Worm (Caenorhabditis elegans) whole organism, L2 larva: ENCODE data around the gene galt-1.

Experiments used
- C34F6.9 ChIP-seq: fragments of 150-350 bp; optimal IDR thresholded peaks from 2 replicates; lab custom pipeline; 2014; ENCODE audit warnings: missing biosample characterization, missing genetic modification characterization
- F13H6.1 ChIP-seq: sonication (generic microtip); optimal IDR thresholded peaks from 2 replicates; lab custom pipeline; 2016; ENCODE audit warnings: missing genetic modification characterization, missing compliant biosample characterization
- Y55F3AM.14 ChIP-seq: fragments of 200-800 bp; sonication (Bioruptor generic); optimal IDR thresholded peaks from 2 replicates; lab custom pipeline; 2018; ENCODE audit warnings: mild to moderate bottlenecking, missing genetic modification characterization, missing compliant biosample characterization
- ZK546.5 ChIP-seq: sonication (generic microtip); optimal IDR thresholded peaks from 2 replicates; lab custom pipeline; 2017; ENCODE audit warnings: missing biosample characterization, missing genetic modification characterization
- alr-1 ChIP-seq: fragments of 150-350 bp; optimal IDR thresholded peaks from 2 replicates; lab custom pipeline; 2014; ENCODE audit warnings: missing biosample characterization, missing genetic modification characterization
- aly-2 ChIP-seq: fragments of 150-350 bp; optimal IDR thresholded peaks from 2 replicates; lab custom pipeline; 2014; ENCODE audit warnings: missing biosample characterization, missing genetic modification characterization
- ama-1 ChIP-seq: fragments of 150-350 bp; optimal IDR thresholded peaks from 2 replicates; lab custom pipeline; 2018; ENCODE audit warnings: inconsistent platforms
- ceh-16 ChIP-seq: fragments of 150-350 bp; optimal IDR thresholded peaks from 2 replicates; lab custom pipeline; 2014; ENCODE audit warnings: missing biosample characterization, missing genetic modification characterization
- ceh-82 ChIP-seq: fragments of 150-350 bp; optimal IDR thresholded peaks from 2 replicates; lab custom pipeline; 2014; ENCODE audit warnings: missing biosample characterization, missing genetic modification characterization
- dmd-4 ChIP-seq: sonication (generic microtip); optimal IDR thresholded peaks from 2 replicates; lab custom pipeline; 2017; ENCODE audit warnings: missing biosample characterization, missing genetic modification characterization
- egl-27 ChIP-seq: sonication (generic microtip); optimal IDR thresholded peaks from 3 replicates; lab custom pipeline; 2017; ENCODE audit warnings: missing biosample characterization, missing genetic modification reagents, missing genetic modification characterization
- elt-1 ChIP-seq: fragments of 150-350 bp; optimal IDR thresholded peaks from 2 replicates; lab custom pipeline; 2014; ENCODE audit warnings: missing biosample characterization, missing genetic modification characterization
- fos-1 ChIP-seq: fragments of 150-350 bp; optimal IDR thresholded peaks from 2 replicates; lab custom pipeline; 2014; ENCODE audit warnings: missing biosample characterization, missing genetic modification characterization
- lin-13 ChIP-seq: fragments of 150-350 bp; optimal IDR thresholded peaks from 2 replicates; lab custom pipeline; 2014; ENCODE audit warnings: missing biosample characterization, missing genetic modification reagents, missing genetic modification characterization
- lin-39 ChIP-seq: fragments of 150-350 bp; optimal IDR thresholded peaks from 2 replicates; lab custom pipeline; 2014; ENCODE audit warnings: missing biosample characterization, missing genetic modification reagents, missing genetic modification characterization
- lsy-2 ChIP-seq, 2 experiments: fragments of 150-350 bp in 1 of 2; sonication (generic microtip) in 1 of 2; optimal IDR thresholded peaks; 2 replicates each; lab custom pipeline; 2014 to 2017; ENCODE audit warnings: missing biosample characterization in 2 of 2, missing genetic modification characterization in 2 of 2
- mab-5 ChIP-seq: fragments of 150-350 bp; optimal IDR thresholded peaks from 2 replicates; lab custom pipeline; 2014; ENCODE audit warnings: missing biosample characterization, missing genetic modification characterization
- mdl-1 ChIP-seq, 2 experiments: fragments of 150-350 bp in 1 of 2; sonication (generic microtip) in 1 of 2; optimal IDR thresholded peaks; 2 replicates each; lab custom pipeline; 2017; ENCODE audit warnings: missing biosample characterization in 2 of 2, missing genetic modification characterization in 2 of 2
- nhr-10 ChIP-seq: sonication (generic microtip); optimal IDR thresholded peaks from 2 replicates; lab custom pipeline; 2017; ENCODE audit warnings: missing biosample characterization, missing genetic modification characterization
- nhr-11 ChIP-seq: fragments of 150-350 bp; optimal IDR thresholded peaks from 2 replicates; lab custom pipeline; 2014; ENCODE audit warnings: missing biosample characterization, missing genetic modification characterization
- nhr-12 ChIP-seq: fragments of 150-350 bp; optimal IDR thresholded peaks from 2 replicates; lab custom pipeline; 2014; ENCODE audit warnings: missing biosample characterization, missing genetic modification characterization
- nhr-21 ChIP-seq: fragments of 150-350 bp; optimal IDR thresholded peaks from 2 replicates; lab custom pipeline; 2014; ENCODE audit warnings: missing biosample characterization, missing genetic modification characterization
- nhr-237 ChIP-seq: fragments of 150-350 bp; optimal IDR thresholded peaks from 2 replicates; lab custom pipeline; 2014; ENCODE audit warnings: missing biosample characterization, missing genetic modification characterization
- nhr-25 ChIP-seq: fragments of 150-350 bp; sonication (generic microtip); optimal IDR thresholded peaks from 3 replicates; lab custom pipeline; 2014; ENCODE audit warnings: missing biosample characterization, missing genetic modification characterization
- nhr-6 ChIP-seq: fragments of 150-350 bp; optimal IDR thresholded peaks from 2 replicates; lab custom pipeline; 2014; ENCODE audit warnings: missing biosample characterization, missing genetic modification characterization
- nhr-77 ChIP-seq: fragments of 150-350 bp; optimal IDR thresholded peaks from 2 replicates; lab custom pipeline; 2014; ENCODE audit warnings: missing biosample characterization, missing genetic modification characterization
- peb-1 ChIP-seq: fragments of 150-350 bp; optimal IDR thresholded peaks from 2 replicates; lab custom pipeline; 2014; ENCODE audit warnings: missing biosample characterization, missing genetic modification characterization
- sem-4 ChIP-seq: fragments of 150-350 bp; optimal IDR thresholded peaks from 2 replicates; lab custom pipeline; 2014; ENCODE audit warnings: missing biosample characterization, missing genetic modification reagents, missing genetic modification characterization
- skn-1 ChIP-seq: sonication (generic microtip); optimal IDR thresholded peaks from 2 replicates; lab custom pipeline; 2017; ENCODE audit warnings: missing biosample characterization, missing genetic modification characterization
- sma-3 ChIP-seq: sonication (generic microtip); optimal IDR thresholded peaks from 2 replicates; lab custom pipeline; 2016; ENCODE audit warnings: missing genetic modification reagents, missing genetic modification characterization, missing compliant biosample characterization
- sma-9 ChIP-seq, 2 experiments: fragments of 150-350 bp in 1 of 2; sonication (generic microtip) in 1 of 2; optimal IDR thresholded peaks; 2 replicates each; lab custom pipeline; 2014 to 2016; ENCODE audit warnings: missing genetic modification characterization in 2 of 2, mild to moderate bottlenecking in 1 of 2, missing biosample characterization in 1 of 2, missing compliant biosample characterization in 1 of 2, missing genetic modification reagents in 1 of 2, moderate library complexity in 1 of 2
- unc-39 ChIP-seq: fragments of 150-350 bp; optimal IDR thresholded peaks from 2 replicates; lab custom pipeline; 2014; ENCODE audit warnings: missing biosample characterization, missing genetic modification characterization
- unc-62 ChIP-seq: fragments of 150-350 bp; optimal IDR thresholded peaks from 2 replicates; lab custom pipeline; 2014; ENCODE audit warnings: missing biosample characterization, missing genetic modification reagents, missing genetic modification characterization
- ztf-4 ChIP-seq: fragments of 150-350 bp; optimal IDR thresholded peaks from 2 replicates; lab custom pipeline; 2014; ENCODE audit warnings: missing biosample characterization, missing genetic modification characterization

galt-1 gene

DNA sequence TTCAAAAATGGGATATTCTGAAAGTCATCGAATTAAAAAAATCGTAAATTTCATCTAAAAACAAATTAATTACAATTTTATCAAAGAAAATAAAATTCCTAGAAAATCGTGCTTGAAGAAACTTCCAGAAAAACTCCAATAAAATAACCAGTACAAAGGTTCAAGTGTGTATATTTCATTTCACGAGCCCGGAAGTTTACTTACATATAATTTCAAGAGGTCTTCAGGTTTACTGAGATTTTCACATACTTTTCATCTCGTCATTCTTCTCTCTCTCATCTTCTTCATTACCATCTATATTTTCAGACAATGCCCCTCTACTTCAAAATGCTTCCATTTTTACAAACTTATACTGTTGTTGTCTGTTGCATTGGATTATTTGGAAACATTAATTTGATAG lies 8.5 kb upstream of the galt-1 start, which contains the start of gene srsx-18:
TSS of gene srsx-18 (plus strand) at position 301 of the 400 bp plus-strand sequence.
- no peak for TF ChIP-seq dmd-4 (tag; lab: Kevin White, UChicago)
- no peak for TF ChIP-seq mdl-1 (tag; optimal IDR thresholded peaks at IDR 0.05; lab: Kevin White, UChicago)
- no peak for TF ChIP-seq ama-1 (lab: Kevin White, UChicago)
- no peak for TF ChIP-seq mab-5 (tag; lab: Kevin White, UChicago)
- no peak for TF ChIP-seq aly-2 (tag; lab: Kevin White, UChicago)
- TF ChIP-seq nhr-12 = no peak
- no peak for TF ChIP-seq C34F6.9 (tag; lab: Kevin White, UChicago)
- TF ChIP-seq fos-1 (tag; lab: Kevin White, UChicago) = no peak
- TF ChIP-seq nhr-77 (tag; lab: Kevin White, UChicago) = no peak
- no peak for TF ChIP-seq nhr-6 (tag; lab: Kevin White, UChicago)
- no peak for TF ChIP-seq nhr-237 (tag; lab: Kevin White, UChicago)
- TF ChIP-seq ceh-16 = no peak
- TF ChIP-seq sma-9 (GFP tag; optimal IDR thresholded peaks at IDR 0.05; lab: Kevin White, UChicago) = no peak
- no peak for TF ChIP-seq sma-9 (tag; optimal IDR thresholded peaks at IDR 0.05; lab: Kevin White, UChicago)
- TF ChIP-seq lin-13 (GFP tag; lab: Kevin White, UChicago) = no peak
- no peak for TF ChIP-seq lsy-2 (tag; optimal IDR thresholded peaks at IDR 0.05; lab: Kevin White, UChicago)
- no peak for TF ChIP-seq ceh-82 (tag; lab: Kevin White, UChicago)
- no peak for TF ChIP-seq ZK546.5 (tag; lab: Kevin White, UChicago)
- TF ChIP-seq nhr-11 (tag; lab: Kevin White, UChicago) = no peak
- TF ChIP-seq nhr-10 = no peak
- no peak for TF ChIP-seq skn-1 (tag; lab: Kevin White, UChicago)

DNA sequence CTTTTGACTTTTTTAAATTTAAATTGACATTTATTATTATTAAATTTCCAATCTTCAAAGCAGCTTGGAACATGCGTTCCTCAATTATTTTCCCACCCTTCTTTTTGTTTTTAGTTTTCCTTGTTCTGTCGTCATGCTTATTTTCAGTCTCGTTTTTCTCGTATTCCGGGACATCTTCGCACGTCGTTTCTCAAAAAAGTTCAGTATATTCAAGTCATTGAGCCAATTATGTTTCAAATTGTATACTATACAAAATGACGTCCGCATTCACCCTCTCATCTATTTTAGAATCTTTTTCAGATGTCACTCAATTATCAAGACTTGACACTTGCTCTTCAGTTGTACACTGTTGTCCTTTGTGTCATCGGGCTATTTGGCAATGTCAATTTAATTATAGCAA lies 3.4 kb upstream of the galt-1 start, which contains the start of gene srsx-17:
TSS of gene srsx-17 (plus strand) at position 301 of the 400 bp plus-strand sequence.
- TF ChIP-seq lin-39 (tag; lab: Kevin White, UChicago) = no peak
- TF ChIP-seq nhr-12 = no peak
- no peak for TF ChIP-seq unc-39 (tag; lab: Kevin White, UChicago)
- TF ChIP-seq, all 48 proteins: peak for 0

DNA sequence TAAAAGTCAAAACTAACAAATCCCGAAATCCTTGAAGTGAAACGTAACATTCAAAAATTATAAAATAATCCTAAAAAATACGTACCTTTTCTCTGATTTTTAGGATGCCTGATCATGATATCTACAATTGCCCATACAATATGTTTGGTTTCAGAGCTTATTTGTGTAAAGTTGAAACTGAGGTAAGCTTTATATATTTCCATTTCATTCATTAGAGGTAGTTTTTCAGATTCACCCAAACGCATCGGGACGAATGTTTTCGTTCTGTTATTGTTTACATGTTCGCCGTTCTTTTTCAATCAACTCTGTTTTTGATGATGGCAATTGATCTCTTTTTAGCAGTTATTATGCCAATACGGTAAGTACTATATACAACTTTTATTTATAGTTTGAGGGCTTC lies 2.7 kb upstream of the galt-1 start:
- TF ChIP-seq elt-1 (no peak), lsy-2 (tag; optimal IDR thresholded peaks at IDR 0.05; lab: Kevin White, UChicago) (no peak), nhr-12 (no peak), nhr-237 (tag; lab: Kevin White, UChicago) (no peak), nhr-21 (tag; lab: Kevin White, UChicago) (no peak), F13H6.1 (no peak), egl-27 (tag; lab: Kevin White, UChicago) (no peak), sma-9 (GFP tag; optimal IDR thresholded peaks at IDR 0.05; lab: Kevin White, UChicago) (no peak), sma-9 (tag; optimal IDR thresholded peaks at IDR 0.05; lab: Kevin White, UChicago) (no peak), sma-3 (GFP tag; lab: Kevin White, UChicago) (no peak), ceh-16 (no peak), nhr-11 (tag; lab: Kevin White, UChicago) (no peak), nhr-6 (tag; lab: Kevin White, UChicago) (no peak), mab-5 (tag; lab: Kevin White, UChicago) (no peak), Y55F3AM.14 (GFP tag; lab: Kevin White, UChicago) (no peak), nhr-25 (tag; lab: Kevin White, UChicago) (no peak), peb-1 (tag; lab: Kevin White, UChicago) (no peak)
- TF ChIP-seq, all 48 proteins: peak for 0

DNA sequence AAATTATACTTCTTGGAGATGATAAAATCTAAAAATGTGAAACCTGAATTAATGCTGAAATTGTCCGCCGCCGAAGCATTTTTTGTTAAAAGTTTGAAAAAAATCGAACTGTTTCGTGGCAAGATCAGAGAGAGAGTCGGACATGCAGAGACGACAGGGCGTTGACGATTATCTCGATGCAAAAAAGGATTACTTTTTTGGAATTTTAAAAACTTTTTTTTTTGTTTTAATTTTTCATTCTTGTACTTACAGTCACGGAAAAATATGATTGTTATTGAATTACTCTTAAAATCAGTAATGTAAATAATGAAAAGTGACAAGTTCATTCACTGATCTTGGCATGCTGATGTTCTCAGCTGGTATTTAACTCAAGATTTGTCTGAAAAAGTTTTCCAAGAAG lies 6.0 kb downstream of the galt-1 start, which contains the start of the genes M03F8.5 and M03F8.7:
TSS of gene M03F8.5 (minus strand) at position 101 of the 400 bp plus-strand sequence.
TSS of gene M03F8.7 (plus strand) at position 249 of the 400 bp plus-strand sequence.
- TF ChIP-seq alr-1 (tag; lab: Kevin White, UChicago) (no peak), ceh-82 (tag; lab: Kevin White, UChicago) (no peak), unc-62 (GFP tag; lab: Kevin White, UChicago) (no peak), lsy-2 (tag; optimal IDR thresholded peaks at IDR 0.05; lab: Kevin White, UChicago) (no peak), sem-4 (tag; lab: Kevin White, UChicago) (no peak), dmd-4 (tag; lab: Kevin White, UChicago) (no peak), ztf-4 (tag; lab: Kevin White, UChicago) (no peak)
